Worm (Caenorhabditis elegans) whole organism, L4 larva: Measurements from ENCODE around the gene C38H2.3.
A peak's percentile ranks its signal among the peaks of the same experiment; 100 is the strongest.

Experiments
- D1046.2 ChIP-seq: fragments of 200-800 bp; sonication (Bioruptor generic); IDR thresholded peaks from 2 replicates; pipeline ENCODE4 v1.3.6; 2022; ENCODE audit warnings: missing genetic modification characterization, missing compliant biosample characterization
- F26F4.8 ChIP-seq: fragments of 200-800 bp; sonication (Bioruptor generic); conservative IDR thresholded peaks from 2 replicates; pipeline ENCODE4 v1.3.6; 2022; ENCODE audit warnings: missing genetic modification characterization, missing compliant biosample characterization
- F44E2.7 ChIP-seq: fragments of 200-800 bp; sonication (Bioruptor generic); IDR thresholded peaks from 2 replicates; pipeline ENCODE4 v2.1.2; 2022; ENCODE audit warnings: missing genetic modification characterization, missing compliant biosample characterization
- F49E8.2 ChIP-seq: sonication (generic microtip); optimal IDR thresholded peaks from 2 replicates; lab custom pipeline; 2016; ENCODE audit warnings: missing compliant biosample characterization, mild to moderate bottlenecking, missing genetic modification characterization, borderline replicate concordance
- T26A8.4 ChIP-seq: fragments of 200-800 bp; sonication (Bioruptor generic); IDR thresholded peaks from 2 replicates; pipeline ENCODE4 v1.3.6; 2022; ENCODE audit warnings: missing genetic modification characterization, missing compliant biosample characterization
- Y105C5A.15 ChIP-seq: fragments of 200-800 bp; sonication (Bioruptor generic); IDR thresholded peaks from 2 replicates; pipeline ENCODE4 v1.3.6; 2022; ENCODE audit warnings: missing genetic modification characterization, missing compliant biosample characterization
- ZK337.2 ChIP-seq: fragments of 200-800 bp; sonication (Bioruptor generic); IDR thresholded peaks from 2 replicates; pipeline ENCODE4 v1.3.6; 2022; ENCODE audit warnings: missing genetic modification reagents, missing genetic modification characterization, missing compliant biosample characterization
- aha-1 ChIP-seq: fragments of 150-350 bp; peaks from one replicate; lab custom pipeline; 2014; ENCODE audit warnings: missing biosample characterization, missing genetic modification characterization
- aly-2 ChIP-seq: sonication (generic microtip); optimal IDR thresholded peaks from 2 replicates; lab custom pipeline; 2018; ENCODE audit warnings: missing biosample characterization, missing genetic modification characterization
- attf-4 ChIP-seq: sonication (generic microtip); optimal IDR thresholded peaks from 3 replicates; lab custom pipeline; 2017; ENCODE audit warnings: missing biosample characterization, missing genetic modification characterization
- ceh-32 ChIP-seq: sonication (generic microtip); optimal IDR thresholded peaks from 2 replicates; lab custom pipeline; 2016; ENCODE audit warnings: mild to moderate bottlenecking, missing genetic modification characterization, missing compliant biosample characterization; ENCODE audit not compliant: poor library complexity
- ceh-44 ChIP-seq: fragments of 200-800 bp; sonication (Bioruptor generic); IDR thresholded peaks from 2 replicates; pipeline ENCODE4 v1.3.6; 2022; ENCODE audit warnings: missing genetic modification reagents, missing genetic modification characterization, missing compliant biosample characterization
- ceh-62 ChIP-seq: sonication (generic microtip); optimal IDR thresholded peaks from 2 replicates; lab custom pipeline; 2017; ENCODE audit warnings: missing biosample characterization, missing genetic modification characterization
- ceh-82 ChIP-seq: sonication (generic microtip); optimal IDR thresholded peaks from 2 replicates; lab custom pipeline; 2017; ENCODE audit warnings: missing biosample characterization, missing genetic modification characterization
- ces-1 ChIP-seq: fragments of 150-350 bp; sonication (generic microtip); optimal IDR thresholded peaks from 4 replicates; lab custom pipeline; 2014; ENCODE audit warnings: missing biosample characterization, missing genetic modification reagents, missing genetic modification characterization
- daf-19 ChIP-seq: fragments of 200-800 bp; sonication (Bioruptor generic); conservative IDR thresholded peaks from 2 replicates; pipeline ENCODE4 v1.3.6; 2022; ENCODE audit warnings: missing genetic modification characterization, missing compliant biosample characterization
- dmd-6 ChIP-seq: fragments of 200-800 bp; sonication (Bioruptor generic); IDR thresholded peaks from 2 replicates; pipeline ENCODE4 v1.3.6; 2022; ENCODE audit warnings: missing genetic modification reagents, missing genetic modification characterization, missing compliant biosample characterization
- dmd-8 ChIP-seq: fragments of 200-800 bp; sonication (Bioruptor generic); IDR thresholded peaks from 2 replicates; pipeline ENCODE4 v1.3.6; 2022; ENCODE audit warnings: missing genetic modification characterization, missing compliant biosample characterization
- dpl-1 ChIP-seq: fragments of 150-350 bp; optimal IDR thresholded peaks from 2 replicates; lab custom pipeline; 2014; ENCODE audit warnings: missing biosample characterization, missing genetic modification reagents, missing genetic modification characterization
- dve-1 ChIP-seq: sonication (generic microtip); optimal IDR thresholded peaks from 2 replicates; lab custom pipeline; 2017; ENCODE audit warnings: antibody characterized with exemption, mild to moderate bottlenecking, missing genetic modification characterization, missing compliant biosample characterization; ENCODE audit not compliant: insufficient read depth
- fkh-10 ChIP-seq: fragments of 150-350 bp; optimal IDR thresholded peaks from 2 replicates; lab custom pipeline; 2014; ENCODE audit warnings: missing biosample characterization, missing genetic modification reagents, missing genetic modification characterization
- fos-1 ChIP-seq: fragments of 150-350 bp; optimal IDR thresholded peaks from 2 replicates; lab custom pipeline; 2014; ENCODE audit warnings: missing biosample characterization, missing genetic modification characterization
- gei-8 ChIP-seq: fragments of 200-800 bp; sonication (Bioruptor generic); optimal IDR thresholded peaks from 2 replicates; lab custom pipeline; 2018; ENCODE audit warnings: mild to moderate bottlenecking, missing genetic modification characterization, missing compliant biosample characterization
- hif-1 ChIP-seq, 2 experiments: sonication (generic microtip); optimal IDR thresholded peaks; 2 replicates each; lab custom pipeline; 2016 to 2017; ENCODE audit warnings: missing compliant biosample characterization in 2 of 2, missing genetic modification characterization in 2 of 2, missing genetic modification reagents in 2 of 2, missing genotype in 2 of 2, mild to moderate bottlenecking in 1 of 2
- hlh-11 ChIP-seq: fragments of 200-800 bp; sonication (Bioruptor generic); optimal IDR thresholded peaks from 2 replicates; lab custom pipeline; 2018; ENCODE audit warnings: mild to moderate bottlenecking, missing genetic modification characterization, missing compliant biosample characterization
- hlh-30 ChIP-seq: sonication (generic microtip); optimal IDR thresholded peaks from 2 replicates; lab custom pipeline; 2017; ENCODE audit warnings: antibody characterized with exemption, mild to moderate bottlenecking, missing genetic modification characterization, missing compliant biosample characterization; ENCODE audit not compliant: insufficient read depth
- hmg-1.1 ChIP-seq: fragments of 200-800 bp; sonication (Bioruptor generic); IDR thresholded peaks from 2 replicates; pipeline ENCODE4 v1.3.6; 2022; ENCODE audit warnings: missing genetic modification reagents, missing genetic modification characterization, missing compliant biosample characterization
- lim-7 ChIP-seq: fragments of 200-800 bp; sonication (Bioruptor generic); IDR thresholded peaks from 2 replicates; pipeline ENCODE4 v1.3.6; 2022; ENCODE audit warnings: missing genetic modification characterization, missing compliant biosample characterization
- lin-1 ChIP-seq: fragments of 200-800 bp; sonication (Bioruptor generic); IDR thresholded peaks from 2 replicates; pipeline ENCODE4 v1.3.6; 2022; ENCODE audit warnings: missing genetic modification reagents, missing genetic modification characterization, missing compliant biosample characterization
- lin-13 ChIP-seq: fragments of 150-350 bp; optimal IDR thresholded peaks from 2 replicates; lab custom pipeline; 2014; ENCODE audit warnings: missing biosample characterization, missing genetic modification reagents, missing genetic modification characterization
- lsy-2 ChIP-seq, 2 experiments: fragments of 150-350 bp in 1 of 2; sonication (generic microtip) in 1 of 2; optimal IDR thresholded peaks; 2 replicates each; lab custom pipeline; 2014 to 2017; ENCODE audit warnings: missing biosample characterization in 2 of 2, missing genetic modification characterization in 2 of 2
- mdl-1 ChIP-seq, 2 experiments: fragments of 150-350 bp in 1 of 2; sonication (generic microtip) in 1 of 2; optimal IDR thresholded peaks; 2 replicates each; lab custom pipeline; 2014 to 2017; ENCODE audit warnings: missing biosample characterization in 2 of 2, missing genetic modification characterization in 2 of 2
- mep-1 ChIP-seq: fragments of 150-350 bp; sonication (generic microtip); optimal IDR thresholded peaks from 3 replicates; lab custom pipeline; 2014; ENCODE audit warnings: missing biosample characterization, missing genetic modification characterization
- nhr-10 ChIP-seq: fragments of 150-350 bp; optimal IDR thresholded peaks from 2 replicates; lab custom pipeline; 2014; ENCODE audit warnings: missing biosample characterization, missing genetic modification characterization
- nhr-111 ChIP-seq: fragments of 200-800 bp; sonication (Bioruptor generic); optimal IDR thresholded peaks from 2 replicates; lab custom pipeline; 2018; ENCODE audit warnings: mild to moderate bottlenecking, missing genetic modification characterization, missing compliant biosample characterization
- nhr-25 ChIP-seq: sonication (generic microtip); optimal IDR thresholded peaks from 2 replicates; lab custom pipeline; 2017; ENCODE audit warnings: missing genetic modification characterization, mild to moderate bottlenecking, missing compliant biosample characterization, antibody characterized with exemption, moderate library complexity, borderline replicate concordance; ENCODE audit not compliant: insufficient read depth
- nhr-28 ChIP-seq: fragments of 150-350 bp; optimal IDR thresholded peaks from 2 replicates; lab custom pipeline; 2014; ENCODE audit warnings: missing biosample characterization, missing genetic modification characterization
- nhr-41 ChIP-seq: fragments of 200-800 bp; sonication (Bioruptor generic); IDR thresholded peaks from 2 replicates; pipeline ENCODE4 v1.3.6; 2022; ENCODE audit warnings: missing genetic modification reagents, missing genetic modification characterization, missing compliant biosample characterization
- nhr-48 ChIP-seq: sonication (generic microtip); optimal IDR thresholded peaks from 2 replicates; lab custom pipeline; 2016; ENCODE audit warnings: mild to moderate bottlenecking, missing genetic modification characterization, missing compliant biosample characterization
- nhr-6 ChIP-seq: fragments of 150-350 bp; optimal IDR thresholded peaks from 2 replicates; lab custom pipeline; 2014; ENCODE audit warnings: missing biosample characterization, missing genetic modification characterization
- pha-4 ChIP-seq, 2 experiments: fragments of 150-350 bp in 1 of 2; fragments of 200-800 bp in 1 of 2; sonication (Bioruptor generic) in 1 of 2; IDR thresholded peaks in 1 of 2; optimal IDR thresholded peaks in 1 of 2; 2 replicates each; pipeline versions ENCODE4 v1.3.6 to Lab custom; 2014 to 2022; ENCODE audit warnings: missing genetic modification characterization in 2 of 2, missing genetic modification reagents in 2 of 2, missing biosample characterization in 1 of 2, missing compliant biosample characterization in 1 of 2
- spr-1 ChIP-seq: sonication (generic microtip); optimal IDR thresholded peaks from 2 replicates; lab custom pipeline; 2016; ENCODE audit warnings: mild to moderate bottlenecking, missing genetic modification characterization, missing compliant biosample characterization
- spr-3 ChIP-seq: fragments of 200-800 bp; sonication (Bioruptor generic); optimal IDR thresholded peaks from 2 replicates; lab custom pipeline; 2018; ENCODE audit warnings: mild to moderate bottlenecking, missing genetic modification characterization, missing compliant biosample characterization
- zfp-2 ChIP-seq: sonication (generic microtip); optimal IDR thresholded peaks from 2 replicates; lab custom pipeline; 2016; ENCODE audit warnings: mild to moderate bottlenecking, missing genetic modification characterization, missing compliant biosample characterization
- zip-11 ChIP-seq: fragments of 200-800 bp; sonication (Bioruptor generic); IDR thresholded peaks from 2 replicates; pipeline ENCODE4 v1.3.6; 2022; ENCODE audit warnings: missing genetic modification characterization, missing compliant biosample characterization
- zip-2 ChIP-seq: fragments of 150-350 bp; optimal IDR thresholded peaks from 2 replicates; lab custom pipeline; 2014; ENCODE audit warnings: missing biosample characterization, missing genetic modification characterization
- ztf-7 ChIP-seq: fragments of 150-350 bp; optimal IDR thresholded peaks from 2 replicates; lab custom pipeline; 2014; ENCODE audit warnings: missing biosample characterization, missing genetic modification characterization

Gene C38H2.3

ce11 chrIII:10423906-10424305 is 37.5 kb upstream of the C38H2.3 start, which contains the start of gene M03C11.6 (continued):
- no peak for TF ChIP-seq zip-11 (GFP tag; lab: Robert Waterston, UW)
- TF ChIP-seq, all 104 proteins: peak for 0

- TF ChIP-seq zip-2 (no peak), nhr-41 (no peak), hmg-1.1 (GFP tag; lab: Robert Waterston, UW) (no peak), nhr-111 (GFP tag; lab: Kevin White, UChicago) (no peak), aly-2 (no peak), D1046.2 (GFP tag; lab: Robert Waterston, UW) (no peak), F26F4.8 (no peak), F44E2.7 (GFP tag; lab: Robert Waterston, UW) (no peak), mdl-1 (tag; optimal IDR thresholded peaks at IDR 0.05; lab: Kevin White, UChicago) (no peak)
These were observed 35.3 kb upstream of the C38H2.3 start for ce11 chrIII:10421680-10422079.

ce11 chrIII:10415822-10416221 is 29.4 kb upstream of the C38H2.3 start, which contains the start of gene ymel-1:
ymel-1 (plus strand) TSS chrIII:10416139.
- TF ChIP-seq aly-2 = no peak
- TF ChIP-seq lin-13 (GFP tag; lab: Kevin White, UChicago) = no peak
- TF ChIP-seq ceh-62 (tag; lab: Kevin White, UChicago) = no peak
- peak; percentile 6 for TF ChIP-seq dpl-1 (GFP tag; lab: Kevin White, UChicago)
- no peak for TF ChIP-seq ceh-44 (GFP tag; lab: Robert Waterston, UW)
- TF ChIP-seq attf-4 = no peak
- TF ChIP-seq fos-1 (tag; lab: Kevin White, UChicago) = no peak
- no peak for TF ChIP-seq F49E8.2 (tag; lab: Kevin White, UChicago)
- peak; percentile 19; the same call in 1 of the 2 replicates for TF ChIP-seq dmd-6 (GFP tag; lab: Robert Waterston, UW)
- TF ChIP-seq lim-7 (GFP tag; lab: Robert Waterston, UW) = no peak
- no peak; the same call in 1 of the 2 replicates for TF ChIP-seq daf-19 (GFP tag; lab: Robert Waterston, UW)
- no peak for TF ChIP-seq nhr-28 (tag; lab: Kevin White, UChicago)
- peak; percentile 47 for TF ChIP-seq hlh-11 (tag; lab: Kevin White, UChicago)
- TF ChIP-seq ztf-7 (tag; lab: Kevin White, UChicago) = no peak
- TF ChIP-seq zfp-2 (tag; lab: Kevin White, UChicago) = no peak
- TF ChIP-seq ZK337.2 = no peak
- TF ChIP-seq mep-1 = no peak
- TF ChIP-seq F44E2.7 (GFP tag; lab: Robert Waterston, UW) = no peak
- TF ChIP-seq hlh-30 (tag; lab: Kevin White, UChicago) = peak; percentile 87
- no peak for TF ChIP-seq Y105C5A.15 (GFP tag; lab: Robert Waterston, UW)
- no peak for TF ChIP-seq nhr-25
- TF ChIP-seq spr-1 (tag; lab: Kevin White, UChicago) = no peak
- TF ChIP-seq ceh-32 = no peak
- no peak for TF ChIP-seq ceh-82 (tag; lab: Kevin White, UChicago)
- TF ChIP-seq dmd-8 (GFP tag; lab: Robert Waterston, UW) = no peak
- TF ChIP-seq aha-1 (tag; lab: Kevin White, UChicago) = peak; percentile 88
- TF ChIP-seq lin-1 (GFP tag; lab: Robert Waterston, UW) = peak; percentile 48; the same call in 1 of the 2 replicates
- no peak for TF ChIP-seq ces-1
- TF ChIP-seq dve-1 = peak; percentile 40
- TF ChIP-seq hif-1 (tag; optimal IDR thresholded peaks at IDR 0.05; lab: Kevin White, UChicago) = peak in 1 of 2 experiments; percentile 52
- no peak for TF ChIP-seq fkh-10 (GFP tag; lab: Kevin White, UChicago)
- no peak; the same call in 1 of the 2 replicates for TF ChIP-seq T26A8.4 (GFP tag; lab: Robert Waterston, UW)
- 0 out of 2 replicates have a peak, but pooled peaks have one; percentile 11 for TF ChIP-seq pha-4 (GFP tag; IDR thresholded peaks at IDR 0.05; lab: Robert Waterston, UW)
- no peak for TF ChIP-seq pha-4 (tag; optimal IDR thresholded peaks at IDR 0.05; lab: Kevin White, UChicago)
- no peak for TF ChIP-seq nhr-10
- peak; percentile 27 to 61 for TF ChIP-seq mdl-1 (tag; optimal IDR thresholded peaks at IDR 0.05; lab: Kevin White, UChicago)
- TF ChIP-seq nhr-111 (GFP tag; lab: Kevin White, UChicago) = no peak
- peak; percentile 9 for TF ChIP-seq gei-8 (GFP tag; lab: Kevin White, UChicago)
- peak in 1 of 2 experiments; percentile 50 for TF ChIP-seq lsy-2 (tag; optimal IDR thresholded peaks at IDR 0.05; lab: Kevin White, UChicago)
- no peak for TF ChIP-seq nhr-6 (tag; lab: Kevin White, UChicago)
- no peak for TF ChIP-seq nhr-48
- no peak for TF ChIP-seq spr-3 (GFP tag; lab: Kevin White, UChicago)
